Fruit fly (Drosophila melanogaster) Kc167 (cell line): ENCODE data around the gene CG7379.
"Not testable (repeated sequence)": the region's sequence is repeated elsewhere in the genome, so short reads cannot be mapped to it uniquely, and the experiment has no call there.

ENCODE experiments used
- Myc ChIP-seq: fragments of >200 bp; optimal IDR thresholded peaks from 2 replicates; lab custom pipeline; 2017; ENCODE audit warnings: missing external identifiers
- Sin3A ChIP-seq: fragments of >200 bp; optimal IDR thresholded peaks from 2 replicates; lab custom pipeline; 2018; ENCODE audit warnings: missing external identifiers
- h ChIP-seq: fragments of >200 bp; optimal IDR thresholded peaks from 3 replicates; lab custom pipeline; 2018; ENCODE audit warnings: missing external identifiers
- insv ChIP-seq: fragments of >200 bp; optimal IDR thresholded peaks from 3 replicates; lab custom pipeline; 2018; ENCODE audit warnings: missing external identifiers
- psq ChIP-seq: fragments of >200 bp; optimal IDR thresholded peaks from 2 replicates; lab custom pipeline; 2017; ENCODE audit warnings: missing external identifiers
- ttk ChIP-seq: sonication (Bioruptor generic); optimal IDR thresholded peaks from 2 replicates; lab custom pipeline; 2017; ENCODE audit warnings: missing external identifiers

CG7379 gene

dm6 chr3R:17789937-17790336, 8.2 kb downstream of the CG7379 start:
- no peak for TF ChIP-seq psq
- no peak for TF ChIP-seq Sin3A (lab: Kevin White, UChicago)
- TF ChIP-seq ttk (lab: Kevin White, UChicago) = no peak
- TF ChIP-seq insv (lab: Kevin White, UChicago) = no peak
- no peak for TF ChIP-seq h (lab: Kevin White, UChicago)
- TF ChIP-seq Myc (lab: Kevin White, UChicago) = no peak

dm6 chr3R:17787780-17788179, 10.3 kb downstream of the CG7379 start:
- TF ChIP-seq Myc (lab: Kevin White, UChicago) = no peak
- no peak for TF ChIP-seq ttk (lab: Kevin White, UChicago)
- no peak for TF ChIP-seq insv (lab: Kevin White, UChicago)
- TF ChIP-seq Sin3A (lab: Kevin White, UChicago) = no peak
- TF ChIP-seq psq = no peak
- TF ChIP-seq h (lab: Kevin White, UChicago) = no peak

- TF ChIP-seq Myc (lab: Kevin White, UChicago) = no peak
- TF ChIP-seq h (lab: Kevin White, UChicago) = no peak
- TF ChIP-seq insv (lab: Kevin White, UChicago) = no peak
- no peak for TF ChIP-seq ttk (lab: Kevin White, UChicago)
- no peak for TF ChIP-seq psq
- TF ChIP-seq Sin3A (lab: Kevin White, UChicago) = no peak
Measured at dm6 chr3R:17784189-17784588, 13.9 kb downstream of the CG7379 start.

- TF ChIP-seq insv (lab: Kevin White, UChicago) = no peak
- TF ChIP-seq h (lab: Kevin White, UChicago) = no peak
Measured at dm6 chr3R:17783144-17783543, 15.0 kb downstream of the CG7379 start.

dm6 chr3R:17781371-17781770, 16.7 kb downstream of the CG7379 start:
- TF ChIP-seq psq = no peak
- TF ChIP-seq insv (lab: Kevin White, UChicago) = no peak
- no peak for TF ChIP-seq Myc (lab: Kevin White, UChicago)
- TF ChIP-seq ttk (lab: Kevin White, UChicago) = no peak
- no peak for TF ChIP-seq h (lab: Kevin White, UChicago)
- no peak for TF ChIP-seq Sin3A (lab: Kevin White, UChicago)

dm6 chr3R:17776952-17777407, 21.1 kb downstream of the CG7379 start:
- no peak for TF ChIP-seq Myc (lab: Kevin White, UChicago)
- no peak for TF ChIP-seq h (lab: Kevin White, UChicago)
- TF ChIP-seq insv (lab: Kevin White, UChicago) = no peak
- TF ChIP-seq psq = no peak
- no peak for TF ChIP-seq ttk (lab: Kevin White, UChicago)
- TF ChIP-seq Sin3A (lab: Kevin White, UChicago) = no peak

- TF ChIP-seq ttk (lab: Kevin White, UChicago) (no peak), Sin3A (lab: Kevin White, UChicago) (no peak), Myc (lab: Kevin White, UChicago) (no peak), insv (lab: Kevin White, UChicago) (no peak), h (lab: Kevin White, UChicago) (no peak), psq (no peak)
Measured at dm6 chr3R:17776104-17776589, 22.0 kb downstream of the CG7379 start.

- no peak for TF ChIP-seq ttk (lab: Kevin White, UChicago)
- TF ChIP-seq h (lab: Kevin White, UChicago) = no peak
- no peak for TF ChIP-seq psq
- TF ChIP-seq insv (lab: Kevin White, UChicago) = no peak
- no peak for TF ChIP-seq Sin3A (lab: Kevin White, UChicago)
- TF ChIP-seq Myc (lab: Kevin White, UChicago) = no peak
Measured at dm6 chr3R:17774538-17774937, 23.6 kb downstream of the CG7379 start.

dm6 chr3R:17773893-17774292, 24.2 kb downstream of the CG7379 start:
- TF ChIP-seq ttk (lab: Kevin White, UChicago) (no peak), Sin3A (lab: Kevin White, UChicago) (no peak), Myc (lab: Kevin White, UChicago) (no peak), psq (no peak), h (lab: Kevin White, UChicago) (no peak), insv (lab: Kevin White, UChicago) (no peak)

dm6 chr3R:17763088-17763487, 35.0 kb downstream of the CG7379 start, which contains the start of gene TyrR:
TSS of gene TyrR (minus strand) at chr3R:17763188.
- TF ChIP-seq ttk, Sin3A, Myc (lab: Kevin White, UChicago): not testable (repeated sequence)

dm6 chr3R:17762261-17762660, 35.8 kb downstream of the CG7379 start:
- TF ChIP-seq psq (no peak), Myc (lab: Kevin White, UChicago) (no peak), Sin3A (lab: Kevin White, UChicago) (no peak), h (lab: Kevin White, UChicago) (no peak), ttk (lab: Kevin White, UChicago) (no peak), insv (lab: Kevin White, UChicago) (no peak)

- TF ChIP-seq psq (no peak), Myc (lab: Kevin White, UChicago) (no peak), ttk (lab: Kevin White, UChicago) (no peak), h (lab: Kevin White, UChicago) (no peak), insv (lab: Kevin White, UChicago) (no peak), Sin3A (lab: Kevin White, UChicago) (no peak)
Measured at dm6 chr3R:17759773-17760476, 38.2 kb downstream of the CG7379 start.
